Fruit fly (Drosophila melanogaster) whole organism, wandering third instar larva: Measurements from ENCODE around the gene CG11590.
A peak's percentile ranks its signal among the peaks of the same experiment; 100 is the strongest.

Experiments used
- Dfd ChIP-seq: fragments of >200 bp; optimal IDR thresholded peaks from 2 replicates; lab custom pipeline; 2017; ENCODE audit warnings: missing biosample characterization, missing genetic modification characterization
- Hr78 ChIP-seq: fragments of >200 bp; optimal IDR thresholded peaks from 2 replicates; lab custom pipeline; 2017; ENCODE audit warnings: missing biosample characterization, missing genetic modification characterization
- Mio ChIP-seq: sonication (Bioruptor generic); optimal IDR thresholded peaks from 2 replicates; lab custom pipeline; 2016; ENCODE audit warnings: missing biosample characterization, missing genetic modification characterization
- Myc ChIP-seq: fragments of >200 bp; optimal IDR thresholded peaks from 2 replicates; lab custom pipeline; 2017
- dmrt93B ChIP-seq: fragments of 200-800 bp; sonication (Bioruptor generic); optimal IDR thresholded peaks from 2 replicates; lab custom pipeline; 2018; ENCODE audit warnings: missing biosample characterization, mild to moderate bottlenecking, missing genetic modification characterization
- dsf ChIP-seq: sonication (Bioruptor generic); optimal IDR thresholded peaks from 2 replicates; lab custom pipeline; 2016; ENCODE audit warnings: missing biosample characterization, missing genetic modification characterization, borderline replicate concordance
- psq ChIP-seq: fragments of 200-800 bp; sonication (Bioruptor generic); optimal IDR thresholded peaks from 3 replicates; lab custom pipeline; 2017; ENCODE audit warnings: missing biosample characterization, mild to moderate bottlenecking, missing genetic modification characterization, moderate library complexity
- sage ChIP-seq: fragments of 200-800 bp; sonication (Bioruptor generic); optimal IDR thresholded peaks from 2 replicates; lab custom pipeline; 2016; ENCODE audit warnings: missing biosample characterization, mild to moderate bottlenecking, missing genetic modification characterization
- tai ChIP-seq: sonication (Bioruptor generic); optimal IDR thresholded peaks from 2 replicates; lab custom pipeline; 2016; ENCODE audit warnings: missing biosample characterization, missing genetic modification characterization
- usp ChIP-seq: fragments of >200 bp; optimal IDR thresholded peaks from 2 replicates; lab custom pipeline; 2017; ENCODE audit warnings: missing biosample characterization, missing genetic modification characterization

DNA sequence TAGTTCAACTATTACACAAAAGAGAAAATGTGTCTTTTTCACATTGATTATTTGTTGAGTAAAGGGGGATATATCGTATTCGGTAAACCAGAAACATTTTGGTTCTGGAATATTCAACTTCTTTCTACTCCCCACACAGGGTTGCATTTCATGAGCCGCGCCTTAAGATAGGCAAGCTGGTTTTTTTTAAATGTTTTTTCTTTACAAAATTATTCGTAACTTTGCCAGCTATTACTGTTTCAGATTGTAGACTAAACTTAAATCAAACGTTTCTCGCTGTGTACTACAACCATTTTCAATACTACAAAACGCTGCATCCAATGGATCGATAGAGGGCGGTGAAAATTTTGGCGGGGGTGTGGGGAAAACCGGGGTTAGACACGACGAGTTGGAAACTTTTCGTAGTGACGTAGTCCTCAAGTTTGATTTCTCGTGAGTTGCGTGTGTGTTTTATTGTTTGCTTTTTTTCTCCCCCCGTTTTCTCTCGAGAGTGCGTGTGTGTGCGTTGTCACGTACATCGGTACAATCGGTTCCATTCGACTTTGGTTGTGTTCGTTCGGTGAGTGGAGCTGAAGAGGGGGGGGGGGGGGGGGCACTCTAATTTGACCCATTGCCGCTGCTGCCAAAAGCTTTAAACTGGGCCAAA lies 13.7 kb downstream of the CG11590 start:
- no peak for TF ChIP-seq Myc (lab: Kevin White, UChicago)
- TF ChIP-seq usp = no peak
- peak; percentile 81 for TF ChIP-seq Dfd (GFP tag; lab: Kevin White, UChicago)
- no peak for TF ChIP-seq tai (GFP tag; lab: Kevin White, UChicago)
- TF ChIP-seq psq = no peak
- no peak for TF ChIP-seq sage (GFP tag; lab: Kevin White, UChicago)
- no peak for TF ChIP-seq dsf (GFP tag; lab: Kevin White, UChicago)
- no peak for TF ChIP-seq Mio (GFP tag; lab: Kevin White, UChicago)
- TF ChIP-seq Hr78 (GFP tag; lab: Kevin White, UChicago) = no peak
- no peak for TF ChIP-seq dmrt93B (GFP tag; lab: Kevin White, UChicago)
